Worm (Caenorhabditis elegans): Measurements from ENCODE around the gene clec-165.

- TF ChIP-seq nhr-28 (tag; optimal IDR thresholded peaks at IDR 0.05) (no peak), ztf-11 (tag; optimal IDR thresholded peaks at IDR 0.05) (no peak), pha-4 (tag; optimal IDR thresholded peaks at IDR 0.05) (no peak), nhr-237 (tag; optimal IDR thresholded peaks at IDR 0.05) (no peak), snpc-4 (tag; optimal IDR thresholded peaks at IDR 0.05) (no peak)
Measured at ce11 chrIV:1255632-1256031, 8.9 kb upstream of the clec-165 start, which contains the start of gene clec-167.

Data from whole organism, mixed stage, embryonic.